Fruit fly (Drosophila melanogaster): ENCODE measurements around the gene mus201.
A peak's percentile ranks its signal among the peaks of the same experiment; 100 is the strongest.

The mus201 gene

DNA sequence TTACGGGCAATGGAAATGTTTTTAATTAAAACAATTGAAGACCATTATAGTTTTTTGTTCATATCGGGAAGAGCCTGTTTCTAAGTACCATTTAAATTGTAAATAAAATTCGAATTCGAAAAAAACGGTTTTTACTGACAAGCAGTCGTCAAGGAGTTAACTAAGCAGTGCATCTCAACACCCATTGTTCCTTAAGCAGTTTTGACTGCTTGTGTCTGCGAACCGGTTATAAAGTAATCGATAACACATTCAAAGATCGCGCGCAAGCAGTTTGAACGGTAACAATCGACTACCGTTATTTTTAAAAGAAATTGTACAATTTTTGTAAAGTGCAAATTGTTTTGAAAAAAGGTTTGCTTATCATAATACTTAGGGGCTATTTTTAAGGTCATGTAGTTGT is 40.0 kb downstream of the mus201 start:
- TF ChIP-seq gl (tag; optimal IDR thresholded peaks at IDR 0.05) (no peak), CG8301 (tag; optimal IDR thresholded peaks at IDR 0.05) (no peak), Snoo (tag; optimal IDR thresholded peaks at IDR 0.05) (no peak), CG13204 (GFP tag; optimal IDR thresholded peaks at IDR 0.05) (no peak), CG12605 (GFP tag; IDR thresholded peaks at IDR 0.05) (no peak), Pif1B (GFP tag; optimal IDR thresholded peaks at IDR 0.05) (no peak), Ets98B (GFP tag; IDR thresholded peaks at IDR 0.05) (no peak), EcR (GFP tag; optimal IDR thresholded peaks at IDR 0.05) (no peak), CG32121 (GFP tag; IDR thresholded peaks at IDR 0.05) (no peak)

dm6 chr2L:8478379-8478778 is 40.4 kb downstream of the mus201 start:
- TF ChIP-seq CG15710 (tag; optimal IDR thresholded peaks at IDR 0.05): no peak
- no peak for TF ChIP-seq CG9948 (tag; optimal IDR thresholded peaks at IDR 0.05)
- no peak for TF ChIP-seq EcR (GFP tag; optimal IDR thresholded peaks at IDR 0.05)
- TF ChIP-seq CG34367 (tag; optimal IDR thresholded peaks at IDR 0.05): no peak
- TF ChIP-seq rn (GFP tag; IDR thresholded peaks at IDR 0.05): no peak
- no peak for TF ChIP-seq Snoo (tag; optimal IDR thresholded peaks at IDR 0.05)
- no peak for TF ChIP-seq Pif1B (GFP tag; optimal IDR thresholded peaks at IDR 0.05)
- TF ChIP-seq CG4496 (GFP tag; IDR thresholded peaks at IDR 0.05): no peak
- TF ChIP-seq CG17806 (tag; optimal IDR thresholded peaks at IDR 0.05): no peak
- no peak for TF ChIP-seq CG10348 (GFP tag; IDR thresholded peaks at IDR 0.05)
- no peak for TF ChIP-seq CG32121 (GFP tag; IDR thresholded peaks at IDR 0.05)
- TF ChIP-seq Pif1A (GFP tag; optimal IDR thresholded peaks at IDR 0.05): no peak

- TF ChIP-seq Pif1B (GFP tag; optimal IDR thresholded peaks at IDR 0.05) (peak; percentile 93), CG17806 (tag; optimal IDR thresholded peaks at IDR 0.05) (peak; percentile 90), fd96Ca (GFP tag; IDR thresholded peaks at IDR 0.05) (peak; percentile 83), CG14655 (GFP tag; optimal IDR thresholded peaks at IDR 0.05) (no peak), gl (tag; optimal IDR thresholded peaks at IDR 0.05) (peak; percentile 98), CG12605 (GFP tag; IDR thresholded peaks at IDR 0.05) (peak; percentile 95), Snoo (tag; optimal IDR thresholded peaks at IDR 0.05) (peak; percentile 61), rn (GFP tag; IDR thresholded peaks at IDR 0.05) (peak; percentile 51; the same call in 1 of the 2 replicates), CG9948 (tag; optimal IDR thresholded peaks at IDR 0.05) (peak; percentile 88), CG15710 (tag; optimal IDR thresholded peaks at IDR 0.05) (peak; percentile 89), CG8301 (tag; optimal IDR thresholded peaks at IDR 0.05) (peak; percentile 72), CG32121 (GFP tag; IDR thresholded peaks at IDR 0.05) (no peak), D1 (tag; optimal IDR thresholded peaks at IDR 0.05) (peak; percentile 91), CG8159 (tag; optimal IDR thresholded peaks at IDR 0.05) (peak; percentile 87), CG4496 (GFP tag; IDR thresholded peaks at IDR 0.05) (peak; percentile 87), EcR (GFP tag; optimal IDR thresholded peaks at IDR 0.05) (peak; percentile 53), CG10348 (GFP tag; IDR thresholded peaks at IDR 0.05) (no peak), Ets98B (GFP tag; IDR thresholded peaks at IDR 0.05) (peak; percentile 75), CG34367 (tag; optimal IDR thresholded peaks at IDR 0.05) (peak; percentile 91), Pif1A (GFP tag; optimal IDR thresholded peaks at IDR 0.05) (peak; percentile 93), CG13204 (GFP tag; optimal IDR thresholded peaks at IDR 0.05) (peak; percentile 97)
Observed at dm6 chr2L:8478911-8479706, 41.1 kb downstream of the mus201 start.

DNA sequence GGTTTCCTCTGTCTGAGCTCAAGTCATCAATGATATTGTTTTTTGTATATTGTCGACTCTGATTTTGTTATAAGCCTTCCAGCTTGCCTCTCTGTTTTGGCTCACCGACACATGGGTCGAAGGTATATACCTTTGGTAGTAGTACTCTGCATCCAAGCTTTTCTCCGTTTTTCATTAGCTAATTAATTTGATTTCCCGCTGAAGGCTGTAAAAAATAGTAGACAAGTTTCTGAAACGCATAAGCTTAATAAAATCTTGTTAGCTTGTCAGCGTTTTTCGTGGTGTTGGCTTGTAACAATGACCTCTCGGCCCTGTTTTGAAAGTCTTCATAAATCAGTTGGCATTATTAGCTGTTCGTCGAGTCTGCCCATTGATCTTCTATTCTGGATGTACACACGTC is 42.9 kb downstream of the mus201 start:
- TF ChIP-seq Snoo (tag; optimal IDR thresholded peaks at IDR 0.05) (no peak), Pif1A (GFP tag; optimal IDR thresholded peaks at IDR 0.05) (no peak), D1 (tag; optimal IDR thresholded peaks at IDR 0.05) (no peak), CG10348 (GFP tag; IDR thresholded peaks at IDR 0.05) (no peak), CG34367 (tag; optimal IDR thresholded peaks at IDR 0.05) (no peak), CG9948 (tag; optimal IDR thresholded peaks at IDR 0.05) (no peak), gl (tag; optimal IDR thresholded peaks at IDR 0.05) (no peak), CG13204 (GFP tag; optimal IDR thresholded peaks at IDR 0.05) (no peak), rn (GFP tag; IDR thresholded peaks at IDR 0.05) (no peak), CG8301 (tag; optimal IDR thresholded peaks at IDR 0.05) (no peak), CG4496 (GFP tag; IDR thresholded peaks at IDR 0.05) (no peak), CG32121 (GFP tag; IDR thresholded peaks at IDR 0.05) (no peak), CG8159 (tag; optimal IDR thresholded peaks at IDR 0.05) (no peak), CG15710 (tag; optimal IDR thresholded peaks at IDR 0.05) (no peak)

dm6 chr2L:8481623-8482424 is 43.9 kb downstream of the mus201 start, which contains the start of gene CG43796:
TSS of gene CG43796 (plus strand) at chr2L:8482374.
- TF ChIP-seq rn (GFP tag; IDR thresholded peaks at IDR 0.05) (no peak), EcR (GFP tag; optimal IDR thresholded peaks at IDR 0.05) (no peak), CG17806 (tag; optimal IDR thresholded peaks at IDR 0.05) (no peak), CG15710 (tag; optimal IDR thresholded peaks at IDR 0.05) (no peak), D1 (tag; optimal IDR thresholded peaks at IDR 0.05) (no peak), CG34367 (tag; optimal IDR thresholded peaks at IDR 0.05) (no peak), fd96Ca (GFP tag; IDR thresholded peaks at IDR 0.05) (no peak)

Data from whole organism, pupa.